Worm (Caenorhabditis elegans) whole organism, late embryonic: ENCODE results near the gene mtx-2.

Experiments
- C38D4.7 ChIP-seq: fragments of 200-800 bp; sonication (Bioruptor generic); optimal IDR thresholded peaks from 2 replicates; lab custom pipeline; 2018; ENCODE audit warnings: mild to moderate bottlenecking, missing genetic modification characterization, moderate library complexity, missing compliant biosample characterization
- ceh-6 ChIP-seq: fragments of 200-800 bp; sonication (Bioruptor generic); optimal IDR thresholded peaks from 2 replicates; lab custom pipeline; 2018; ENCODE audit warnings: mild to moderate bottlenecking, missing genetic modification characterization, missing compliant biosample characterization
- dve-1 ChIP-seq: sonication (generic microtip); optimal IDR thresholded peaks from 2 replicates; lab custom pipeline; 2017; ENCODE audit warnings: antibody characterized with exemption, mild to moderate bottlenecking, missing genetic modification characterization, missing compliant biosample characterization
- elt-2 ChIP-seq: sonication (generic microtip); optimal IDR thresholded peaks from 2 replicates; lab custom pipeline; 2016; ENCODE audit warnings: missing genetic modification reagents, missing genetic modification characterization, missing compliant biosample characterization
- ets-4 ChIP-seq: sonication (generic microtip); optimal IDR thresholded peaks from 2 replicates; lab custom pipeline; 2016; ENCODE audit warnings: missing genetic modification characterization, missing compliant biosample characterization
- eyg-1 ChIP-seq: sonication (generic microtip); optimal IDR thresholded peaks from 2 replicates; lab custom pipeline; 2016; ENCODE audit warnings: missing genotype, missing genetic modification characterization, missing compliant biosample characterization
- fkh-10 ChIP-seq: fragments of 150-350 bp; optimal IDR thresholded peaks from 2 replicates; lab custom pipeline; 2014; ENCODE audit warnings: missing biosample characterization, missing genetic modification reagents, missing genetic modification characterization
- hlh-30 ChIP-seq: sonication (generic microtip); optimal IDR thresholded peaks from 2 replicates; lab custom pipeline; 2017; ENCODE audit warnings: antibody characterized with exemption, missing genetic modification characterization, missing compliant biosample characterization; ENCODE audit not compliant: insufficient read depth
- lin-11 ChIP-seq: fragments of 200-800 bp; sonication (Bioruptor generic); optimal IDR thresholded peaks from 2 replicates; lab custom pipeline; 2018; ENCODE audit warnings: mild to moderate bottlenecking, missing genetic modification characterization, missing compliant biosample characterization
- nfya-1 ChIP-seq: sonication (generic microtip); optimal IDR thresholded peaks from 2 replicates; lab custom pipeline; 2017; ENCODE audit warnings: missing genetic modification characterization, mild to moderate bottlenecking, missing compliant biosample characterization, antibody characterized with exemption, moderate library complexity
- nhr-11 ChIP-seq: fragments of 150-350 bp; optimal IDR thresholded peaks from 2 replicates; lab custom pipeline; 2014; ENCODE audit warnings: missing biosample characterization, missing genetic modification characterization
- pha-4 ChIP-seq: fragments of 150-350 bp; optimal IDR thresholded peaks from 2 replicates; lab custom pipeline; 2018; ENCODE audit warnings: missing biosample characterization, missing genetic modification reagents, missing genetic modification characterization
- ref-2 ChIP-seq: sonication (generic microtip); optimal IDR thresholded peaks from 2 replicates; lab custom pipeline; 2016; ENCODE audit warnings: missing genetic modification characterization, missing compliant biosample characterization

DNA sequence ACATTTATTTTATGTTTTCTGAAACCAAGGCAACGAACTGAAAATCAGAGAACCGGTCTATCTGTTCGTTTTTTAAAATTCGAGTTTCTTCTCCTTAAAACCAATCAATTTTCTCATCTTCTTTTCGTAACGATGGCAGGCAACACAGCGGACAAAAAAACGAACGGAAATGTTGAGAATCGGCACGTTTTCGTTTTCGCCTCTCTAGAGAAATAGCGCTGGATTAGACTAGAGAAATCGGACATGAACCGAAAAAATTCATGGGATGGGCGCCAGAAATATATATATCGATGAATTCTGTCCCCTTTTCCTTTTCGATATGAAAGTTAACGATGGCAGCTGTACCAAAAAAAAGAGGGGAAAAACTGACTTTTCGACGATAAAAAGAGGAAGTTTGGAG is 41.0 kb downstream of the mtx-2 start:
- no peak for TF ChIP-seq elt-2
- no peak for TF ChIP-seq eyg-1 (tag; lab: Kevin White, UChicago)
- no peak for TF ChIP-seq C38D4.7 (GFP tag; lab: Kevin White, UChicago)
- no peak for TF ChIP-seq lin-11 (tag; lab: Kevin White, UChicago)
- no peak for TF ChIP-seq nfya-1 (tag; lab: Kevin White, UChicago)
- no peak for TF ChIP-seq ets-4 (tag; lab: Kevin White, UChicago)
- TF ChIP-seq hlh-30 (tag; lab: Kevin White, UChicago): no peak
- no peak for TF ChIP-seq ceh-6 (GFP tag; lab: Kevin White, UChicago)
- TF ChIP-seq pha-4 (tag; lab: Kevin White, UChicago): no peak
- TF ChIP-seq fkh-10 (GFP tag; lab: Kevin White, UChicago): no peak
- TF ChIP-seq dve-1: no peak
- no peak for TF ChIP-seq ref-2 (tag; lab: Kevin White, UChicago)
- no peak for TF ChIP-seq nhr-11
